Fruit fly (Drosophila melanogaster) whole organism, embryonic: ENCODE measurements around the gene cmet.

ENCODE experiments used
- Aef1 ChIP-seq: fragments of 200-800 bp; sonication (Bioruptor generic); IDR thresholded peaks from 3 replicates; pipeline ENCODE4 v1.3.6; 2022; ENCODE audit warnings: missing biosample characterization, missing genetic modification characterization
- Blimp-1 ChIP-seq: fragments of 200-800 bp; sonication (Bioruptor generic); optimal IDR thresholded peaks from 3 replicates; lab custom pipeline; 2018; ENCODE audit warnings: missing biosample characterization, missing genetic modification characterization, mild to moderate bottlenecking, moderate library complexity, missing genetic modification reagents
- CG10274 ChIP-seq: fragments of 200-800 bp; sonication (Bioruptor generic); optimal IDR thresholded peaks from 3 replicates; lab custom pipeline; 2017; ENCODE audit warnings: missing biosample characterization, mild to moderate bottlenecking, missing genetic modification characterization
- CG10959 ChIP-seq: fragments of 200-800 bp; sonication (Bioruptor generic); IDR thresholded peaks from 2 replicates; pipeline ENCODE4 v1.3.6; 2022; ENCODE audit warnings: missing biosample characterization, missing genetic modification characterization
- CG11504 ChIP-seq: fragments of 200-800 bp; sonication (Bioruptor generic); optimal IDR thresholded peaks from 3 replicates; lab custom pipeline; 2019; ENCODE audit warnings: missing biosample characterization, mild to moderate bottlenecking, missing genetic modification characterization, moderate library complexity
- CG11696 ChIP-seq: fragments of 200-800 bp; sonication (Bioruptor generic); IDR thresholded peaks from 2 replicates; pipeline ENCODE4 v1.3.6; 2022; ENCODE audit warnings: missing biosample characterization, missing genetic modification characterization
- CG12299 ChIP-seq: fragments of 200-800 bp; sonication (Bioruptor generic); optimal IDR thresholded peaks from 2 replicates; lab custom pipeline; 2018; ENCODE audit warnings: missing biosample characterization, mild to moderate bottlenecking, missing genetic modification characterization
- CG14050 ChIP-seq: fragments of 200-800 bp; sonication (Bioruptor generic); IDR thresholded peaks from 3 replicates; pipeline ENCODE4 v1.3.6; 2022; ENCODE audit warnings: missing biosample characterization, missing genetic modification characterization
- CG15514 ChIP-seq: fragments of 200-800 bp; sonication (Bioruptor generic); optimal IDR thresholded peaks from 3 replicates; lab custom pipeline; 2017; ENCODE audit warnings: missing biosample characterization, missing genetic modification characterization, mild to moderate bottlenecking, moderate library complexity, missing genetic modification reagents
- CG15696 ChIP-seq: fragments of 200-800 bp; sonication (Bioruptor generic); optimal IDR thresholded peaks from 2 replicates; lab custom pipeline; 2019; ENCODE audit warnings: missing biosample characterization, mild to moderate bottlenecking, missing genetic modification characterization, moderate library complexity
- CG1602 ChIP-seq: fragments of 200-800 bp; sonication (Bioruptor generic); optimal IDR thresholded peaks from 3 replicates; lab custom pipeline; 2016; ENCODE audit warnings: missing biosample characterization, missing genetic modification characterization
- CG17328 ChIP-seq: fragments of 200-800 bp; sonication (Bioruptor generic); IDR thresholded peaks from 2 replicates; pipeline ENCODE4 v1.3.6; 2022; ENCODE audit warnings: missing biosample characterization, missing genetic modification characterization
- CG2129 ChIP-seq: fragments of 200-800 bp; sonication (Bioruptor generic); IDR thresholded peaks from 2 replicates; pipeline ENCODE4 v1.3.6; 2022; ENCODE audit warnings: missing biosample characterization, missing genetic modification characterization; ENCODE audit not compliant: partially characterized antibody
- CG31441 ChIP-seq: fragments of 200-800 bp; sonication (Bioruptor generic); IDR thresholded peaks from 2 replicates; pipeline ENCODE4 v1.3.6; 2022; ENCODE audit warnings: missing biosample characterization, missing genetic modification characterization
- CG32772 ChIP-seq: fragments of 200-800 bp; sonication (Bioruptor generic); IDR thresholded peaks from 2 replicates; pipeline ENCODE4 v1.3.6; 2022; ENCODE audit warnings: missing biosample characterization, missing genetic modification characterization
- CG3281 ChIP-seq: fragments of 200-800 bp; sonication (Bioruptor generic); optimal IDR thresholded peaks from 3 replicates; lab custom pipeline; 2017; ENCODE audit warnings: missing biosample characterization, mild to moderate bottlenecking, missing genetic modification characterization
- CG4360 ChIP-seq: fragments of 200-800 bp; sonication (Bioruptor generic); IDR thresholded peaks from 2 replicates; pipeline ENCODE4 v1.3.6; 2022; ENCODE audit warnings: missing biosample characterization, missing genetic modification characterization
- CG4730 ChIP-seq: fragments of 200-800 bp; sonication (Bioruptor generic); IDR thresholded peaks from 2 replicates; pipeline ENCODE4 v1.3.6; 2022; ENCODE audit warnings: missing biosample characterization, missing genetic modification characterization
- CG4854 ChIP-seq: fragments of 200-800 bp; sonication (Bioruptor generic); optimal IDR thresholded peaks from 2 replicates; lab custom pipeline; 2016; ENCODE audit warnings: missing biosample characterization, missing genetic modification characterization, inconsistent platforms
- CG7556 ChIP-seq: fragments of 200-800 bp; sonication (Bioruptor generic); optimal IDR thresholded peaks from 2 replicates; lab custom pipeline; 2017; ENCODE audit warnings: missing biosample characterization, mild to moderate bottlenecking, missing genetic modification characterization
- CG7786 ChIP-seq: fragments of 200-800 bp; sonication (Bioruptor generic); optimal IDR thresholded peaks from 2 replicates; lab custom pipeline; 2016; ENCODE audit warnings: missing biosample characterization, missing genetic modification characterization
- CG7963 ChIP-seq: fragments of 200-800 bp; sonication (Bioruptor generic); IDR thresholded peaks from 3 replicates; pipeline ENCODE4 v1.3.6; 2022; ENCODE audit warnings: missing biosample characterization, missing genetic modification characterization; ENCODE audit not compliant: partially characterized antibody
- CG7987 ChIP-seq: fragments of 200-800 bp; sonication (Bioruptor generic); optimal IDR thresholded peaks from 2 replicates; lab custom pipeline; 2018; ENCODE audit warnings: missing biosample characterization, mild to moderate bottlenecking, missing genetic modification characterization, moderate library complexity
- CG8478 ChIP-seq: fragments of >200 bp; optimal IDR thresholded peaks from 2 replicates; lab custom pipeline; 2018
- CHES-1-like ChIP-seq: fragments of 200-800 bp; sonication (Bioruptor generic); optimal IDR thresholded peaks from 2 replicates; lab custom pipeline; 2016; ENCODE audit warnings: missing biosample characterization, missing genetic modification characterization
- D19A ChIP-seq: fragments of 200-800 bp; optimal IDR thresholded peaks from 3 replicates; lab custom pipeline; 2019; ENCODE audit warnings: missing biosample characterization, mild to moderate bottlenecking, missing genetic modification characterization, moderate library complexity
- Dek ChIP-seq: fragments of 200-800 bp; sonication (Bioruptor generic); optimal IDR thresholded peaks from 3 replicates; lab custom pipeline; 2019; ENCODE audit warnings: missing biosample characterization, mild to moderate bottlenecking, missing genetic modification characterization, moderate library complexity
- Dip2 ChIP-seq: fragments of 200-800 bp; sonication (Bioruptor generic); IDR thresholded peaks from 2 replicates; pipeline ENCODE4 v1.3.6; 2022; ENCODE audit warnings: missing biosample characterization, missing genetic modification characterization
- Elba2 ChIP-seq: fragments of 200-800 bp; sonication (Bioruptor generic); optimal IDR thresholded peaks from 3 replicates; lab custom pipeline; 2016; ENCODE audit warnings: missing biosample characterization, missing genetic modification characterization
- Ets65A ChIP-seq: fragments of 200-800 bp; sonication (Bioruptor generic); peaks from one replicate; lab custom pipeline; 2016; ENCODE audit warnings: missing biosample characterization, missing genetic modification characterization
- HHEX ChIP-seq: fragments of 200-800 bp; sonication (Bioruptor generic); optimal IDR thresholded peaks from 3 replicates; lab custom pipeline; 2017; ENCODE audit warnings: missing biosample characterization, mild to moderate bottlenecking, missing genetic modification characterization, missing genetic modification reagents
- MBD-R2 ChIP-seq: fragments of 200-800 bp; sonication (Bioruptor generic); IDR thresholded peaks from 2 replicates; pipeline ENCODE4 v1.3.6; 2022; ENCODE audit warnings: missing biosample characterization, missing genetic modification characterization
- NFAT ChIP-seq: fragments of 200-800 bp; sonication (Bioruptor generic); IDR thresholded peaks from 2 replicates; pipeline ENCODE4 v1.3.6; 2022; ENCODE audit warnings: missing biosample characterization, missing genetic modification characterization
- Opbp ChIP-seq: fragments of 200-800 bp; sonication (Bioruptor generic); IDR thresholded peaks from 3 replicates; pipeline ENCODE4 v1.3.6; 2022; ENCODE audit warnings: missing biosample characterization, missing genetic modification characterization; ENCODE audit not compliant: partially characterized antibody
- Scr ChIP-seq: fragments of 200-800 bp; sonication (Bioruptor generic); IDR thresholded peaks from 2 replicates; pipeline ENCODE4 v1.3.6; 2022; ENCODE audit warnings: missing biosample characterization, missing genetic modification characterization; ENCODE audit not compliant: partially characterized antibody
- Side ChIP-seq: fragments of 200-800 bp; sonication (Bioruptor generic); optimal IDR thresholded peaks from 2 replicates; lab custom pipeline; 2016; ENCODE audit warnings: missing biosample characterization, missing genetic modification characterization
- amos ChIP-seq: fragments of 200-800 bp; sonication (Bioruptor generic); IDR thresholded peaks from 2 replicates; pipeline ENCODE4 v1.3.6; 2022; ENCODE audit warnings: missing biosample characterization, missing genetic modification characterization; ENCODE audit not compliant: partially characterized antibody
- ato ChIP-seq: fragments of 200-800 bp; sonication (Bioruptor generic); IDR thresholded peaks from 2 replicates; pipeline ENCODE4 v1.3.6; 2022; ENCODE audit warnings: missing biosample characterization, missing genetic modification characterization; ENCODE audit not compliant: partially characterized antibody
- bab2 ChIP-seq: fragments of 200-800 bp; sonication (Bioruptor generic); optimal IDR thresholded peaks from 2 replicates; lab custom pipeline; 2016; ENCODE audit warnings: missing biosample characterization, missing genetic modification characterization
- bowl ChIP-seq: fragments of 200-800 bp; sonication (Bioruptor generic); IDR thresholded peaks from 2 replicates; pipeline ENCODE4 v1.3.6; 2022; ENCODE audit warnings: missing biosample characterization, missing genetic modification characterization
- exex ChIP-seq: fragments of 200-800 bp; sonication (Bioruptor generic); optimal IDR thresholded peaks from 4 replicates; lab custom pipeline; 2018; ENCODE audit warnings: missing biosample characterization, mild to moderate bottlenecking, missing genetic modification characterization, moderate library complexity
- fd102C ChIP-seq: fragments of 200-800 bp; sonication (Bioruptor generic); optimal IDR thresholded peaks from 2 replicates; lab custom pipeline; 2018; ENCODE audit warnings: missing biosample characterization, mild to moderate bottlenecking, missing genetic modification characterization, moderate library complexity
- gt ChIP-seq: fragments of 200-800 bp; sonication (Bioruptor generic); IDR thresholded peaks from 2 replicates; pipeline ENCODE4 v1.3.6; 2022; ENCODE audit warnings: missing biosample characterization, missing genetic modification characterization
- her ChIP-seq: fragments of 200-800 bp; sonication (Bioruptor generic); optimal IDR thresholded peaks from 2 replicates; lab custom pipeline; 2016; ENCODE audit warnings: missing biosample characterization, missing genetic modification characterization
- ken ChIP-seq: fragments of 200-800 bp; sonication (Bioruptor generic); IDR thresholded peaks from 3 replicates; pipeline ENCODE4 v1.3.6; 2022; ENCODE audit warnings: missing biosample characterization, missing genetic modification characterization
- lbe ChIP-seq: fragments of 200-800 bp; sonication (Bioruptor generic); optimal IDR thresholded peaks from 2 replicates; lab custom pipeline; 2016; ENCODE audit warnings: missing biosample characterization, mild to moderate bottlenecking, missing genetic modification characterization
- onecut ChIP-seq: fragments of 200-800 bp; sonication (Bioruptor generic); IDR thresholded peaks from 2 replicates; pipeline ENCODE4 v1.3.6; 2022; ENCODE audit warnings: missing biosample characterization, missing genetic modification characterization
- pnt ChIP-seq: fragments of 200-800 bp; sonication (Bioruptor generic); optimal IDR thresholded peaks from 3 replicates; lab custom pipeline; 2016; ENCODE audit warnings: missing biosample characterization, missing genetic modification characterization
- ro ChIP-seq: fragments of 200-800 bp; sonication (Bioruptor generic); IDR thresholded peaks from 2 replicates; pipeline ENCODE4 v1.3.6; 2022; ENCODE audit warnings: missing biosample characterization, missing genetic modification characterization
- sqz ChIP-seq: fragments of 200-800 bp; sonication (Bioruptor generic); optimal IDR thresholded peaks from 3 replicates; lab custom pipeline; 2018; ENCODE audit warnings: missing biosample characterization, mild to moderate bottlenecking, missing genetic modification characterization
- tll ChIP-seq, 2 experiments: fragments of 200-800 bp in 1 of 2; fragments of >200 bp in 1 of 2; sonication (Bioruptor generic) in 1 of 2; optimal IDR thresholded peaks; 2 replicates each; lab custom pipeline; 2017 to 2019; ENCODE audit warnings: missing biosample characterization in 2 of 2, missing genetic modification characterization in 2 of 2, mild to moderate bottlenecking in 1 of 2, moderate library complexity in 1 of 2
- zen2 ChIP-seq: fragments of 200-800 bp; sonication (Bioruptor generic); IDR thresholded peaks from 3 replicates; pipeline ENCODE4 v1.3.6; 2022; ENCODE audit warnings: missing biosample characterization, missing genetic modification characterization; ENCODE audit not compliant: partially characterized antibody

cmet gene

dm6 chr2L:11281930-11282329 lies 13.1 kb upstream of the cmet start, which contains the start of gene mre11 (continued):
- TF ChIP-seq CG4854 (GFP tag; lab: Kevin White, UChicago) (no peak), CG12299 (tag; lab: Kevin White, UChicago) (no peak), onecut (no peak), gt (GFP tag; lab: Robert Waterston, UW) (no peak), CG17328 (GFP tag; lab: Robert Waterston, UW) (no peak), her (GFP tag; lab: Kevin White, UChicago) (no peak), CG14050 (GFP tag; lab: Robert Waterston, UW) (no peak), CG3281 (GFP tag; lab: Kevin White, UChicago) (no peak), CG7556 (GFP tag; lab: Kevin White, UChicago) (no peak), CG7786 (GFP tag; lab: Kevin White, UChicago) (no peak), D19A (tag; lab: Kevin White, UChicago) (no peak), CHES-1-like (GFP tag; lab: Kevin White, UChicago) (no peak), Aef1 (GFP tag; lab: Robert Waterston, UW) (no peak), CG31441 (GFP tag; lab: Robert Waterston, UW) (no peak), Scr (GFP tag; lab: Robert Waterston, UW) (peak; percentile 83), CG7987 (GFP tag; lab: Kevin White, UChicago) (no peak), CG32772 (GFP tag; lab: Robert Waterston, UW) (no peak), ken (GFP tag; lab: Robert Waterston, UW) (no peak), pnt (GFP tag; lab: Kevin White, UChicago) (no peak), CG7963 (GFP tag; lab: Robert Waterston, UW) (peak; percentile 89), CG8478 (lab: Kevin White, UChicago) (no peak), Ets65A (no peak), ato (GFP tag; lab: Robert Waterston, UW) (peak; percentile 87), CG15514 (GFP tag; lab: Kevin White, UChicago) (peak; percentile 15), Dip2 (no peak), ro (GFP tag; lab: Robert Waterston, UW) (no peak), Blimp-1 (no peak), NFAT (GFP tag; lab: Robert Waterston, UW) (no peak), CG11504 (tag; lab: Kevin White, UChicago) (no peak), fd102C (GFP tag; lab: Kevin White, UChicago) (no peak), HHEX (no peak), bab2 (GFP tag; lab: Kevin White, UChicago) (no peak), Dek (tag; lab: Kevin White, UChicago) (no peak), Opbp (GFP tag; lab: Robert Waterston, UW) (peak; percentile 86), CG4360 (GFP tag; lab: Robert Waterston, UW) (no peak), CG1602 (GFP tag; lab: Kevin White, UChicago) (no peak), lbe (GFP tag; lab: Kevin White, UChicago) (no peak), zen2 (GFP tag; lab: Robert Waterston, UW) (peak; percentile 96), Elba2 (GFP tag; lab: Kevin White, UChicago) (no peak), amos (peak; percentile 80), MBD-R2 (GFP tag; lab: Robert Waterston, UW) (peak; percentile 57), sqz (no peak), CG10274 (GFP tag; lab: Kevin White, UChicago) (no peak), bowl (no peak), CG2129 (GFP tag; lab: Robert Waterston, UW) (peak; percentile 42), Side (no peak), CG4730 (GFP tag; lab: Robert Waterston, UW) (no peak), CG15696 (tag; lab: Kevin White, UChicago) (no peak), CG10959 (GFP tag; lab: Robert Waterston, UW) (no peak), exex (tag; lab: Kevin White, UChicago) (no peak), tll (GFP tag; optimal IDR thresholded peaks at IDR 0.05; lab: Kevin White, UChicago) (no peak), CG11696 (GFP tag; lab: Robert Waterston, UW) (no peak)
